Worm (Caenorhabditis elegans) whole organism, mixed stage, embryonic: ENCODE results near the gene tkr-2.

ENCODE experiments used
- blmp-1 ChIP-seq: fragments of 150-350 bp; optimal IDR thresholded peaks from 2 replicates; lab custom pipeline; 2014; ENCODE audit warnings: missing biosample characterization, missing genetic modification characterization
- ceh-39 ChIP-seq: fragments of 150-350 bp; optimal IDR thresholded peaks from 2 replicates; lab custom pipeline; 2014; ENCODE audit warnings: missing biosample characterization, missing genetic modification characterization
- ces-1 ChIP-seq: fragments of 150-350 bp; optimal IDR thresholded peaks from 2 replicates; lab custom pipeline; 2014; ENCODE audit warnings: missing biosample characterization, missing genetic modification reagents, missing genetic modification characterization
- elt-1 ChIP-seq: sonication (generic microtip); optimal IDR thresholded peaks from 2 replicates; lab custom pipeline; 2017; ENCODE audit warnings: missing genetic modification characterization, mild to moderate bottlenecking, missing compliant biosample characterization, antibody characterized with exemption, moderate library complexity, borderline replicate concordance; ENCODE audit not compliant: insufficient read depth
- elt-3 ChIP-seq: fragments of 150-350 bp; optimal IDR thresholded peaks from 2 replicates; lab custom pipeline; 2014; ENCODE audit warnings: missing biosample characterization, missing genetic modification characterization
- mep-1 ChIP-seq: fragments of 150-350 bp; optimal IDR thresholded peaks from 2 replicates; lab custom pipeline; 2017; ENCODE audit warnings: missing biosample characterization, missing genetic modification reagents, missing genetic modification characterization, inconsistent platforms
- nhr-237 ChIP-seq: fragments of 150-350 bp; optimal IDR thresholded peaks from 2 replicates; lab custom pipeline; 2014; ENCODE audit warnings: missing biosample characterization, missing genetic modification characterization
- nhr-76 ChIP-seq: sonication (generic microtip); optimal IDR thresholded peaks from 2 replicates; lab custom pipeline; 2017; ENCODE audit warnings: missing biosample characterization, missing genetic modification characterization
- pha-4 ChIP-seq: fragments of 150-350 bp; optimal IDR thresholded peaks from 2 replicates; lab custom pipeline; 2018; ENCODE audit warnings: missing biosample characterization, missing genetic modification reagents, missing genetic modification characterization
- snpc-4 ChIP-seq: fragments of 150-350 bp; optimal IDR thresholded peaks from 2 replicates; lab custom pipeline; 2014; ENCODE audit warnings: missing biosample characterization, missing genetic modification characterization
- unc-39 ChIP-seq: fragments of 150-350 bp; optimal IDR thresholded peaks from 2 replicates; lab custom pipeline; 2014; ENCODE audit warnings: missing biosample characterization, missing genetic modification characterization
- unc-62 ChIP-seq: fragments of 150-350 bp; optimal IDR thresholded peaks from 2 replicates; lab custom pipeline; 2014; ENCODE audit warnings: missing biosample characterization, missing genetic modification reagents, missing genetic modification characterization
- zip-8 ChIP-seq: fragments of 150-350 bp; optimal IDR thresholded peaks from 2 replicates; lab custom pipeline; 2014; ENCODE audit warnings: missing biosample characterization, missing genetic modification characterization
- ztf-11 ChIP-seq: fragments of 150-350 bp; optimal IDR thresholded peaks from 2 replicates; lab custom pipeline; 2014; ENCODE audit warnings: missing biosample characterization, missing genetic modification characterization

- TF ChIP-seq elt-1, result no peak
- TF ChIP-seq blmp-1 (tag; lab: Kevin White, UChicago), result no peak
- no peak for TF ChIP-seq elt-3
- TF ChIP-seq unc-39 (tag; lab: Kevin White, UChicago), result no peak
- TF ChIP-seq nhr-76 (tag; lab: Kevin White, UChicago), result no peak
- TF ChIP-seq ceh-39, result no peak
- no peak for TF ChIP-seq pha-4 (tag; lab: Kevin White, UChicago)
- TF ChIP-seq snpc-4 (tag; lab: Kevin White, UChicago), result no peak
- no peak for TF ChIP-seq nhr-237 (tag; lab: Kevin White, UChicago)
- no peak for TF ChIP-seq ztf-11 (tag; lab: Kevin White, UChicago)
- no peak for TF ChIP-seq mep-1
- no peak for TF ChIP-seq ces-1 (GFP tag; lab: Kevin White, UChicago)
- TF ChIP-seq zip-8 (tag; lab: Kevin White, UChicago), result no peak
- TF ChIP-seq unc-62 (GFP tag; lab: Kevin White, UChicago), result no peak
Measured at ce11 chrIV:6159616-6160015, 42.3 kb upstream of the tkr-2 start.
